Fruit fly (Drosophila melanogaster): Measurements from ENCODE around the gene Ing5.
A peak's percentile ranks its signal among the peaks of the same experiment; 100 is the strongest.

DNA sequence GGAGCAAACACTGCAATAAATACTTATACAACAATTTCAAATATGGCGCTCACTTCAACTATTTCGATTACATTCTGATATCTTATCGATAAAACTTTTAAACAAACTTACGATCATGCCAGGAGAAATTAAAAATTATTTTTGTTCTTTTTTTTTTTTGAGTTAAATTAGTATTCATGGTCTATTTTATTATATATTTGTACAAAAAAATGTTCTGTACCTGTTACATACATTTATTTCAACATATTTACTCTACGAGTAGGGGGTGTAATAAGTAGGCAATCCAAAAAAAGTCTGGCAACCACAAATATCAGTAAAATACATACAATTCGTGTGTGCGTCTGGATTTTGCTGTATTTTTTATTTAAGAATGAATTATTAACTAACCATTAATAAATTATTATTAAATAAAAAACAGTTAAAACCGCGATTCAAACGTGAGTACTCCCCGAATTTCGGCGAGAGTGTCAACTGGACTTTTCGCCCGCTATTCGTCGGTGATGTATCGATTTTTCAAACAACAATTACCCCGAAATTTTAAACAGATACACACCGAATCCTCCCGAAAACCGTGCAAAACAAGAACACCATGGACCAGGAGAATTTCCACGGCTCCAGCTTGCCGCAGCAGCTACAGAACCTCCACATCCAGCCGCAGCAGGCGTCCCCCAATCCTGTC is 4.6 kb downstream of the Ing5 start, which contains the start of gene loqs:
- TF ChIP-seq Hnf4 (GFP tag; optimal IDR thresholded peaks at IDR 0.05) (no peak), OdsH (GFP tag; optimal IDR thresholded peaks at IDR 0.05) (no peak), dsf (GFP tag; optimal IDR thresholded peaks at IDR 0.05; ENCODE audit: borderline replicate concordance) (no peak), psq (GFP tag; optimal IDR thresholded peaks at IDR 0.05) (no peak), foxo (GFP tag; optimal IDR thresholded peaks at IDR 0.05) (peak in 1 of 2 experiments; percentile 28), CrebA (GFP tag; optimal IDR thresholded peaks at IDR 0.05; ENCODE audit: borderline replicate concordance) (no peak), Myc (optimal IDR thresholded peaks at IDR 0.05) (no peak), Hr78 (GFP tag; optimal IDR thresholded peaks at IDR 0.05) (no peak)

Measured in whole organism, wandering third instar larva.